Fruit fly (Drosophila melanogaster): ENCODE results near the gene chas.

The chas gene

dm6 chrX:17710273-17711085, 11.9 kb upstream of the chas start (continued):
- peak; percentile 93 for TF ChIP-seq CG4360 (GFP tag; IDR thresholded peaks at IDR 0.05)
- TF ChIP-seq CG11456 (GFP tag; IDR thresholded peaks at IDR 0.05), result no peak
- peak; percentile 90 to 92 for TF ChIP-seq Trl (optimal IDR thresholded peaks at IDR 0.05)
- no peak for TF ChIP-seq Trl (GFP tag; optimal IDR thresholded peaks at IDR 0.05)
- TF ChIP-seq CG6765 (GFP tag; optimal IDR thresholded peaks at IDR 0.05), result no peak
- peak; percentile 83 for TF ChIP-seq sens (GFP tag)
- TF ChIP-seq Med (GFP tag), result peak; percentile 16
- no peak for TF ChIP-seq CG8478 (optimal IDR thresholded peaks at IDR 0.05)
- peak; percentile 70 for TF ChIP-seq yki (optimal IDR thresholded peaks at IDR 0.05)
- TF ChIP-seq eve (GFP tag; optimal IDR thresholded peaks at IDR 0.05), result peak in 1 of 2 experiments; percentile 85
- TF ChIP-seq Jarid2 (GFP tag; optimal IDR thresholded peaks at IDR 0.05), result peak; percentile 59
- peak; percentile 4 for TF ChIP-seq CG8924 (tag; optimal IDR thresholded peaks at IDR 0.05)
- TF ChIP-seq Pdp1 (GFP tag; optimal IDR thresholded peaks at IDR 0.05), result peak in 1 of 2 experiments; percentile 1
- peak; percentile 41 for TF ChIP-seq pros (GFP tag; optimal IDR thresholded peaks at IDR 0.05)
- TF ChIP-seq Deaf1 (tag; optimal IDR thresholded peaks at IDR 0.05), result peak; percentile 47

- peak; percentile 56 for TF ChIP-seq CG17385 (GFP tag; optimal IDR thresholded peaks at IDR 0.05)
- no peak for TF ChIP-seq zf30C (GFP tag; optimal IDR thresholded peaks at IDR 0.05)
- peak; percentile 15 for TF ChIP-seq CG12769 (tag; optimal IDR thresholded peaks at IDR 0.05)
- TF ChIP-seq psq (GFP tag; optimal IDR thresholded peaks at IDR 0.05), result peak; percentile 99
- TF ChIP-seq HLH54F (GFP tag; optimal IDR thresholded peaks at IDR 0.05), result no peak
- TF ChIP-seq Usf (GFP tag; optimal IDR thresholded peaks at IDR 0.05), result no peak
- 0 out of 3 replicates have a peak, but pooled peaks have one; percentile 14 for TF ChIP-seq CG11456 (GFP tag; IDR thresholded peaks at IDR 0.05)
- 0 out of 3 replicates have a peak, but pooled peaks have one; percentile 39 for TF ChIP-seq CG34422 (GFP tag; IDR thresholded peaks at IDR 0.05)
- TF ChIP-seq Dref (GFP tag; IDR thresholded peaks at IDR 0.05), result peak; percentile 45; the same call in 1 of the 2 replicates
- TF ChIP-seq Lhr (GFP tag; optimal IDR thresholded peaks at IDR 0.05), result peak; percentile 74
- no peak for TF ChIP-seq CG8359 (GFP tag; optimal IDR thresholded peaks at IDR 0.05; ENCODE audit: borderline replicate concordance)
- peak; percentile 11 for TF ChIP-seq pfk (GFP tag; optimal IDR thresholded peaks at IDR 0.05)
- no peak for TF ChIP-seq CG7357 (GFP tag; IDR thresholded peaks at IDR 0.05)
- no peak for TF ChIP-seq CG6654 (GFP tag; optimal IDR thresholded peaks at IDR 0.05)
- TF ChIP-seq Sox102F (GFP tag; optimal IDR thresholded peaks at IDR 0.05), result no peak
- TF ChIP-seq CG6765 (GFP tag; optimal IDR thresholded peaks at IDR 0.05), result peak; percentile 28
- TF ChIP-seq CG10543 (GFP tag; optimal IDR thresholded peaks at IDR 0.05), result peak; percentile 69
- TF ChIP-seq CG30431 (GFP tag; optimal IDR thresholded peaks at IDR 0.05), result no peak
- TF ChIP-seq CG1602 (GFP tag; optimal IDR thresholded peaks at IDR 0.05), result no peak
- TF ChIP-seq Doc3 (GFP tag; IDR thresholded peaks at IDR 0.05; ENCODE audit: partially characterized antibody), result no peak
- TF ChIP-seq insv (GFP tag; optimal IDR thresholded peaks at IDR 0.05), result peak in 1 of 2 experiments; percentile 35
- no peak for TF ChIP-seq PHDP (tag; optimal IDR thresholded peaks at IDR 0.05)
- TF ChIP-seq CG4360 (GFP tag; IDR thresholded peaks at IDR 0.05), result peak; percentile 47
- TF ChIP-seq phol (tag; optimal IDR thresholded peaks at IDR 0.05), result peak; percentile 31
- no peak for TF ChIP-seq CG3838 (GFP tag; optimal IDR thresholded peaks at IDR 0.05)
- no peak for TF ChIP-seq D (optimal IDR thresholded peaks at IDR 0.05)
- TF ChIP-seq D (GFP tag; optimal IDR thresholded peaks at IDR 0.05), result no peak
- no peak for TF ChIP-seq CG9609 (GFP tag; optimal IDR thresholded peaks at IDR 0.05)
- peak; percentile 51 for TF ChIP-seq kni (GFP tag; optimal IDR thresholded peaks at IDR 0.05)
- TF ChIP-seq Mrtf (GFP tag; IDR thresholded peaks at IDR 0.05), result no peak
- TF ChIP-seq nom (GFP tag; optimal IDR thresholded peaks at IDR 0.05), result peak; percentile 35
- TF ChIP-seq vvl (GFP tag; IDR thresholded peaks at IDR 0.05), result peak; percentile 68
- peak; percentile 71; the same call in 1 of the 2 replicates for TF ChIP-seq CG42726 (GFP tag; IDR thresholded peaks at IDR 0.05; ENCODE audit: partially characterized antibody)
- TF ChIP-seq CG2199 (GFP tag; IDR thresholded peaks at IDR 0.05), result peak; percentile 41; the same call in 1 of the 3 replicates
These were observed 11.2 kb upstream of the chas start, which contains the start of the genes CG8173 and raskol for dm6 chrX:17709546-17710272. Gene CG8173, minus strand, starts transcription at chrX:17709653. Gene raskol, plus strand, starts transcription at chrX:17710144.

Data from whole organism, embryonic.